Fruit fly (Drosophila melanogaster): ENCODE data around the gene Gr98d.

Gene Gr98d

dm6 chr3R:27593174-27593573, 47.3 kb downstream of the Gr98d start (continued):
- TF ChIP-seq pdm3 (GFP tag; optimal IDR thresholded peaks at IDR 0.05) = peak; percentile 33
- TF ChIP-seq fd59A (GFP tag; optimal IDR thresholded peaks at IDR 0.05) = no peak
- peak; percentile 69 for TF ChIP-seq Hr39 (GFP tag; optimal IDR thresholded peaks at IDR 0.05)
- TF ChIP-seq CG3919 (GFP tag; optimal IDR thresholded peaks at IDR 0.05) = no peak
- no peak for TF ChIP-seq CG7368 (GFP tag; optimal IDR thresholded peaks at IDR 0.05)
- TF ChIP-seq acj6 (GFP tag; optimal IDR thresholded peaks at IDR 0.05) = no peak
- peak; percentile 76 for TF ChIP-seq lz (GFP tag; optimal IDR thresholded peaks at IDR 0.05)
- TF ChIP-seq salr (GFP tag; optimal IDR thresholded peaks at IDR 0.05) = no peak
- no peak for TF ChIP-seq Lpt (GFP tag; optimal IDR thresholded peaks at IDR 0.05)
- TF ChIP-seq Ets21C (GFP tag; optimal IDR thresholded peaks at IDR 0.05) = peak; percentile 47
- TF ChIP-seq CG11762 (GFP tag; optimal IDR thresholded peaks at IDR 0.05; ENCODE audit: insufficient read depth) = no peak
- TF ChIP-seq dac (GFP tag; optimal IDR thresholded peaks at IDR 0.05) = no peak
- TF ChIP-seq CG34406 (GFP tag; optimal IDR thresholded peaks at IDR 0.05) = no peak
- peak; percentile 79 for TF ChIP-seq Smox (GFP tag; optimal IDR thresholded peaks at IDR 0.05)
- peak; percentile 57 for TF ChIP-seq CG15336 (GFP tag; IDR thresholded peaks at IDR 0.05)
- no peak for TF ChIP-seq CG6163 (GFP tag; IDR thresholded peaks at IDR 0.05)
- no peak for TF ChIP-seq Gug (GFP tag; IDR thresholded peaks at IDR 0.05)
- peak; percentile 86 for TF ChIP-seq Sox102F (GFP tag; optimal IDR thresholded peaks at IDR 0.05)
- peak; percentile 22; the same call in 2 of the 3 replicates for TF ChIP-seq CG8119 (GFP tag; IDR thresholded peaks at IDR 0.05)
- TF ChIP-seq Sox14 (GFP tag; optimal IDR thresholded peaks at IDR 0.05) = peak; percentile 47
- TF ChIP-seq fkh (GFP tag; optimal IDR thresholded peaks at IDR 0.05) = no peak
- TF ChIP-seq CG3032 (tag; optimal IDR thresholded peaks at IDR 0.05) = no peak
- no peak for TF ChIP-seq Blimp-1 (GFP tag; optimal IDR thresholded peaks at IDR 0.05)
- TF ChIP-seq Eip93F (GFP tag; optimal IDR thresholded peaks at IDR 0.05) = peak; percentile 17
- no peak for TF ChIP-seq CG8632 (GFP tag; optimal IDR thresholded peaks at IDR 0.05)
- peak; percentile 41 for TF ChIP-seq CG6792 (GFP tag; optimal IDR thresholded peaks at IDR 0.05)
- TF ChIP-seq eg (GFP tag; IDR thresholded peaks at IDR 0.05) = no peak
- no peak for TF ChIP-seq CG1621 (tag; optimal IDR thresholded peaks at IDR 0.05)
- peak; percentile 6 for TF ChIP-seq net (GFP tag; optimal IDR thresholded peaks at IDR 0.05)
- TF ChIP-seq vri (GFP tag; optimal IDR thresholded peaks at IDR 0.05) = no peak
- no peak for TF ChIP-seq CG16779 (tag; optimal IDR thresholded peaks at IDR 0.05)
- no peak for TF ChIP-seq Ets96B (tag; optimal IDR thresholded peaks at IDR 0.05)
- TF ChIP-seq CG11294 (GFP tag; IDR thresholded peaks at IDR 0.05) = no peak
- no peak for TF ChIP-seq Sox15 (GFP tag; optimal IDR thresholded peaks at IDR 0.05)

dm6 chr3R:27593580-27594187, 47.8 kb downstream of the Gr98d start:
- TF ChIP-seq pdm3 (GFP tag; optimal IDR thresholded peaks at IDR 0.05) (no peak), Hr4 (GFP tag; optimal IDR thresholded peaks at IDR 0.05) (no peak), Smox (GFP tag; optimal IDR thresholded peaks at IDR 0.05) (no peak), CG8632 (GFP tag; optimal IDR thresholded peaks at IDR 0.05) (no peak), CG9139 (GFP tag; optimal IDR thresholded peaks at IDR 0.05) (no peak), CG31627 (GFP tag; optimal IDR thresholded peaks at IDR 0.05) (no peak), Blimp-1 (GFP tag; optimal IDR thresholded peaks at IDR 0.05) (peak; percentile 37), Hr39 (GFP tag; optimal IDR thresholded peaks at IDR 0.05) (no peak), svp (GFP tag) (peak; percentile 59), lz (GFP tag; optimal IDR thresholded peaks at IDR 0.05) (no peak)

- TF ChIP-seq Eip78C (GFP tag) = peak; percentile 41
- peak; percentile 22 for TF ChIP-seq Blimp-1 (GFP tag; optimal IDR thresholded peaks at IDR 0.05)
- 0 out of 3 replicates have a peak, but pooled peaks have one; percentile 26 for TF ChIP-seq eg (GFP tag; IDR thresholded peaks at IDR 0.05)
- no peak for TF ChIP-seq Hr38 (GFP tag; optimal IDR thresholded peaks at IDR 0.05)
Measured at dm6 chr3R:27595979-27596378, 50.1 kb downstream of the Gr98d start, which contains the start of gene CG5639. TSS of gene CG5639 (minus strand) at chr3R:27596130.

All from whole organism, prepupa.